Fruit fly (Drosophila melanogaster) whole organism, embryonic: ENCODE data around the gene CG17633.

Source experiments
- BEAF-32 ChIP-seq: fragments of 200-800 bp; sonication (Bioruptor generic); optimal IDR thresholded peaks from 3 replicates; lab custom pipeline; 2017; ENCODE audit warnings: missing biosample characterization, missing genetic modification characterization, mild to moderate bottlenecking, moderate library complexity, missing genetic modification reagents
- CG10209 ChIP-seq: fragments of 200-800 bp; sonication (Bioruptor generic); optimal IDR thresholded peaks from 3 replicates; lab custom pipeline; 2017; ENCODE audit warnings: missing biosample characterization, mild to moderate bottlenecking, missing genetic modification characterization, missing genetic modification reagents
- CG10979 ChIP-seq: fragments of 200-800 bp; sonication (Bioruptor generic); optimal IDR thresholded peaks from 2 replicates; lab custom pipeline; 2018; ENCODE audit warnings: missing biosample characterization, mild to moderate bottlenecking, missing genetic modification characterization, moderate library complexity
- CG11398 ChIP-seq: fragments of 200-800 bp; sonication (Bioruptor generic); optimal IDR thresholded peaks from 2 replicates; lab custom pipeline; 2016; ENCODE audit warnings: missing biosample characterization, missing genetic modification characterization
- CG11504 ChIP-seq: fragments of 200-800 bp; sonication (Bioruptor generic); optimal IDR thresholded peaks from 3 replicates; lab custom pipeline; 2019; ENCODE audit warnings: missing biosample characterization, mild to moderate bottlenecking, missing genetic modification characterization, moderate library complexity
- CG11695 ChIP-seq: fragments of 200-800 bp; sonication (Bioruptor generic); IDR thresholded peaks from 3 replicates; pipeline ENCODE4 v1.3.6; 2022; ENCODE audit warnings: missing biosample characterization, missing genetic modification characterization
- CG11723 ChIP-seq: fragments of 200-800 bp; sonication (Bioruptor generic); optimal IDR thresholded peaks from 2 replicates; lab custom pipeline; 2017; ENCODE audit warnings: missing biosample characterization, mild to moderate bottlenecking, missing genetic modification characterization
- CG12744 ChIP-seq: fragments of 200-800 bp; sonication (Bioruptor generic); optimal IDR thresholded peaks from 2 replicates; lab custom pipeline; 2016; ENCODE audit warnings: missing biosample characterization, missing genetic modification characterization
- CG14965 ChIP-seq: fragments of 200-800 bp; sonication (Bioruptor generic); optimal IDR thresholded peaks from 2 replicates; lab custom pipeline; 2016; ENCODE audit warnings: missing biosample characterization, missing genetic modification characterization, borderline replicate concordance
- CG15011 ChIP-seq: fragments of 200-800 bp; sonication (Bioruptor generic); optimal IDR thresholded peaks from 3 replicates; lab custom pipeline; 2018; ENCODE audit warnings: missing biosample characterization, mild to moderate bottlenecking, missing genetic modification characterization
- CG15601 ChIP-seq: fragments of 200-800 bp; sonication (Bioruptor generic); optimal IDR thresholded peaks from 3 replicates; lab custom pipeline; 2019; ENCODE audit warnings: missing biosample characterization, mild to moderate bottlenecking, missing genetic modification characterization, moderate library complexity
- CG17328 ChIP-seq: fragments of 200-800 bp; sonication (Bioruptor generic); IDR thresholded peaks from 2 replicates; pipeline ENCODE4 v1.3.6; 2022; ENCODE audit warnings: missing biosample characterization, missing genetic modification characterization
- CG17829 ChIP-seq: fragments of 200-800 bp; optimal IDR thresholded peaks from 2 replicates; lab custom pipeline; 2019; ENCODE audit warnings: missing biosample characterization, mild to moderate bottlenecking, missing genetic modification characterization, moderate library complexity
- CG18619 ChIP-seq: fragments of 200-800 bp; sonication (Bioruptor generic); optimal IDR thresholded peaks from 3 replicates; lab custom pipeline; 2017; ENCODE audit warnings: missing biosample characterization, mild to moderate bottlenecking, missing genetic modification characterization
- CG2199 ChIP-seq: fragments of 200-800 bp; sonication (Bioruptor generic); IDR thresholded peaks from 3 replicates; pipeline ENCODE4 v1.3.6; 2022; ENCODE audit warnings: missing biosample characterization, missing genetic modification characterization
- CG30431 ChIP-seq: fragments of 200-800 bp; sonication (Bioruptor generic); optimal IDR thresholded peaks from 2 replicates; lab custom pipeline; 2017; ENCODE audit warnings: missing biosample characterization, missing genetic modification characterization
- CG3065 ChIP-seq: fragments of 200-800 bp; sonication (Bioruptor generic); optimal IDR thresholded peaks from 2 replicates; lab custom pipeline; 2016; ENCODE audit warnings: missing biosample characterization, missing genetic modification characterization
- CG34376 ChIP-seq: fragments of 200-800 bp; sonication (Bioruptor generic); optimal IDR thresholded peaks from 2 replicates; lab custom pipeline; 2018; ENCODE audit warnings: missing biosample characterization, mild to moderate bottlenecking, missing genetic modification characterization
- CG3847 ChIP-seq: fragments of 200-800 bp; sonication (Bioruptor generic); IDR thresholded peaks from 2 replicates; pipeline ENCODE4 v1.3.6; 2022; ENCODE audit warnings: missing biosample characterization, missing genetic modification characterization
- CG5180 ChIP-seq: fragments of 200-800 bp; sonication (Bioruptor generic); optimal IDR thresholded peaks from 3 replicates; lab custom pipeline; 2017; ENCODE audit warnings: missing biosample characterization, missing genetic modification characterization, mild to moderate bottlenecking, moderate library complexity, missing genetic modification reagents
- CG5953 ChIP-seq: fragments of 200-800 bp; sonication (Bioruptor generic); IDR thresholded peaks from 2 replicates; pipeline ENCODE4 v1.3.6; 2022; ENCODE audit warnings: missing biosample characterization, missing genetic modification characterization
- CG6254 ChIP-seq: fragments of 200-800 bp; sonication (Bioruptor generic); optimal IDR thresholded peaks from 3 replicates; lab custom pipeline; 2017; ENCODE audit warnings: mild to moderate bottlenecking, missing biosample characterization, missing genetic modification reagents, missing genetic modification characterization
- CG6689 ChIP-seq: fragments of 200-800 bp; sonication (Bioruptor generic); IDR thresholded peaks from 2 replicates; pipeline ENCODE4 v1.3.6; 2022; ENCODE audit warnings: missing biosample characterization, missing genetic modification characterization
- CG7745 ChIP-seq: fragments of 200-800 bp; sonication (Bioruptor generic); optimal IDR thresholded peaks from 2 replicates; lab custom pipeline; 2018; ENCODE audit warnings: missing biosample characterization, mild to moderate bottlenecking, missing genetic modification characterization, moderate library complexity
- CG7928 ChIP-seq: fragments of 200-800 bp; sonication (Bioruptor generic); optimal IDR thresholded peaks from 2 replicates; lab custom pipeline; 2017; ENCODE audit warnings: missing biosample characterization, mild to moderate bottlenecking, missing genetic modification characterization
- CG9876 ChIP-seq: fragments of 200-800 bp; sonication (Bioruptor generic); optimal IDR thresholded peaks from 2 replicates; lab custom pipeline; 2016; ENCODE audit warnings: missing biosample characterization, missing genetic modification characterization
- Dfd ChIP-seq, 2 experiments: fragments of >200 bp; optimal IDR thresholded peaks; 2 replicates each; lab custom pipeline; 2017; ENCODE audit warnings: missing biosample characterization in 2 of 2, missing genetic modification characterization in 2 of 2
- Dp ChIP-seq: fragments of 200-800 bp; sonication (Bioruptor generic); optimal IDR thresholded peaks from 2 replicates; lab custom pipeline; 2018; ENCODE audit warnings: missing biosample characterization, mild to moderate bottlenecking, missing genetic modification characterization, moderate library complexity
- Drgx ChIP-seq: fragments of 200-800 bp; sonication (Bioruptor generic); IDR thresholded peaks from 2 replicates; pipeline ENCODE4 v1.3.6; 2022; ENCODE audit warnings: missing biosample characterization, missing genetic modification characterization
- Fer3 ChIP-seq: fragments of 200-800 bp; sonication (Bioruptor generic); optimal IDR thresholded peaks from 2 replicates; lab custom pipeline; 2018; ENCODE audit warnings: missing biosample characterization, mild to moderate bottlenecking, missing genetic modification characterization, moderate library complexity
- H15 ChIP-seq: fragments of 200-800 bp; sonication (Bioruptor generic); IDR thresholded peaks from 3 replicates; pipeline ENCODE4 v1.3.6; 2022; ENCODE audit warnings: missing biosample characterization, missing genetic modification characterization
- Hey ChIP-seq: fragments of 200-800 bp; sonication (Bioruptor generic); optimal IDR thresholded peaks from 3 replicates; lab custom pipeline; 2018; ENCODE audit warnings: missing biosample characterization, mild to moderate bottlenecking, missing genetic modification characterization
- Hmr ChIP-seq: fragments of 200-800 bp; sonication (Bioruptor generic); optimal IDR thresholded peaks from 3 replicates; lab custom pipeline; 2017; ENCODE audit warnings: mild to moderate bottlenecking, missing biosample characterization, missing genetic modification reagents, missing genetic modification characterization
- Meics ChIP-seq: fragments of 200-800 bp; sonication (Bioruptor generic); optimal IDR thresholded peaks from 2 replicates; lab custom pipeline; 2017; ENCODE audit warnings: missing biosample characterization, mild to moderate bottlenecking, missing genetic modification characterization
- Mrtf ChIP-seq: fragments of 200-800 bp; sonication (Bioruptor generic); IDR thresholded peaks from 3 replicates; pipeline ENCODE4 v1.3.6; 2022; ENCODE audit warnings: missing biosample characterization, missing genetic modification characterization
- Scr ChIP-seq: fragments of 200-800 bp; sonication (Bioruptor generic); IDR thresholded peaks from 2 replicates; pipeline ENCODE4 v1.3.6; 2022; ENCODE audit warnings: missing biosample characterization, missing genetic modification characterization; ENCODE audit not compliant: partially characterized antibody
- Sry-δ ChIP-seq: fragments of 200-800 bp; sonication (Bioruptor generic); optimal IDR thresholded peaks from 2 replicates; lab custom pipeline; 2016; ENCODE audit warnings: missing biosample characterization, missing genetic modification characterization
- Trl ChIP-seq, 3 experiments: fragments of >200 bp in 2 of 3; fragments of 200-800 bp in 1 of 3; sonication (Bioruptor generic) in 1 of 3; optimal IDR thresholded peaks; 2 replicates in 1 of 3; 3 replicates in 2 of 3; lab custom pipeline; 2016 to 2017; ENCODE audit warnings: missing biosample characterization in 1 of 3, missing genetic modification characterization in 1 of 3
- bigmax ChIP-seq: fragments of 200-800 bp; sonication (Bioruptor generic); optimal IDR thresholded peaks from 2 replicates; lab custom pipeline; 2018; ENCODE audit warnings: missing biosample characterization, mild to moderate bottlenecking, missing genetic modification characterization
- chif ChIP-seq, 2 experiments: fragments of 200-800 bp; sonication (Bioruptor generic); optimal IDR thresholded peaks; 3 replicates each; lab custom pipeline; 2016; ENCODE audit warnings: missing biosample characterization in 2 of 2, missing genetic modification characterization in 2 of 2
- gcm ChIP-seq: fragments of 200-800 bp; sonication (Bioruptor generic); optimal IDR thresholded peaks from 2 replicates; lab custom pipeline; 2019; ENCODE audit warnings: missing biosample characterization, mild to moderate bottlenecking, missing genetic modification characterization, moderate library complexity
- gcm2 ChIP-seq: fragments of 200-800 bp; sonication (Bioruptor generic); optimal IDR thresholded peaks from 2 replicates; lab custom pipeline; 2016; ENCODE audit warnings: missing biosample characterization, missing genetic modification characterization
- jigr1 ChIP-seq: fragments of 200-800 bp; sonication (Bioruptor generic); IDR thresholded peaks from 3 replicates; pipeline ENCODE4 v1.3.6; 2022; ENCODE audit warnings: missing biosample characterization, missing genetic modification characterization
- kah ChIP-seq: fragments of 200-800 bp; sonication (Bioruptor generic); optimal IDR thresholded peaks from 2 replicates; lab custom pipeline; 2018; ENCODE audit warnings: missing biosample characterization, mild to moderate bottlenecking, missing genetic modification characterization
- mld ChIP-seq: fragments of 200-800 bp; sonication (Bioruptor generic); IDR thresholded peaks from 3 replicates; pipeline ENCODE4 v1.3.6; 2022; ENCODE audit warnings: missing biosample characterization, missing genetic modification characterization; ENCODE audit not compliant: partially characterized antibody
- pan ChIP-seq, 4 experiments: fragments of >200 bp in 3 of 4; fragments of 200-800 bp in 1 of 4; sonication (Bioruptor generic) in 1 of 4; optimal IDR thresholded peaks in 3 of 4; IDR thresholded peaks in 1 of 4; 2 replicates each; pipeline versions ENCODE4 v1.3.6 to Lab custom; 2017 to 2022; ENCODE audit warnings: missing biosample characterization in 2 of 4, missing genetic modification characterization in 2 of 4, mixed read lengths in 1 of 4
- run ChIP-seq: fragments of 200-800 bp; sonication (Bioruptor generic); optimal IDR thresholded peaks from 3 replicates; lab custom pipeline; 2018; ENCODE audit warnings: missing biosample characterization, mild to moderate bottlenecking, missing genetic modification characterization
- sisA ChIP-seq: fragments of 200-800 bp; sonication (Bioruptor generic); IDR thresholded peaks from 2 replicates; pipeline ENCODE4 v1.3.6; 2022; ENCODE audit warnings: missing biosample characterization, missing genetic modification characterization
- tup ChIP-seq: fragments of 200-800 bp; sonication (Bioruptor generic); optimal IDR thresholded peaks from 2 replicates; lab custom pipeline; 2016; ENCODE audit warnings: missing biosample characterization, mild to moderate bottlenecking, missing genetic modification characterization, moderate library complexity

The CG17633 gene

DNA sequence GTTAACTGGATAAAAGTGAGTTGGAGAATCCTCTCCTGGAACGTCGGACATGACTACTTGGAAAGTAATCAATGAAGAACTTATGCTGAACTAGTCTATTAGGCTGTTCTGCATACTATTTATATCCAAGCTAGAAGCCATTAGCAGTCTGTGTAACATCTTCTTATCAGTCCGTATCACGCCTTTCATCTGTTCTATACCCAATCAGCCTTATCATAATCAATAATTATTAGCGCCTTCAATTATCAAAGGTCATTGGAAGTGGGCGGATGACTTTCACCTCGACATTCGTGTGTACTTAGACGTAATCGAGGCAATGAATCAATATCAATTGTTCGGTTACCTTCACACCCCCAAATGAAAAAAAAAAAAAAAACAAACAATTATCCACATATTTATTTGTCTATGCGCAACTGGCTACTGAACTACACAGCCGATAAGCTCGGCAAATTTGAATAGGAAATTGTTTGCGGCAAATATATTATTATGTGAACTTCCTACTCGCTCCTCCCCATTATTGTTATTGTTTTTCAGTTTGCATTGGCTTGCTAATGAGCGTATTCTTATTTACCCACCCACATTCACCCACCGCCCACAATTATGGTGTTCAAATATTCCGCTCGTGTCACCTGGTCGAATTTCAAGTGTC, 6.2 kb downstream of the CG17633 start, which contains the start of the genes ppk11 and ppk16 (continued):
- TF ChIP-seq CG18619 (GFP tag; lab: Kevin White, UChicago) (no peak), bigmax (no peak), CG14965 (peak; percentile 25), CG11723 (GFP tag; lab: Kevin White, UChicago) (no peak), CG2199 (GFP tag; lab: Robert Waterston, UW) (no peak), Dp (GFP tag; lab: Kevin White, UChicago) (no peak), Dfd (GFP tag; optimal IDR thresholded peaks at IDR 0.05; lab: Kevin White, UChicago) (no peak), gcm (no peak), BEAF-32 (GFP tag; lab: Kevin White, UChicago) (no peak), Trl (optimal IDR thresholded peaks at IDR 0.05; lab: Kevin White, UChicago) (no peak), Trl (GFP tag; optimal IDR thresholded peaks at IDR 0.05; lab: Kevin White, UChicago) (peak; percentile 12), CG6254 (no peak), kah (GFP tag; lab: Kevin White, UChicago) (no peak), Hey (tag; lab: Kevin White, UChicago) (no peak), CG17328 (GFP tag; lab: Robert Waterston, UW) (no peak), CG12744 (GFP tag; lab: Kevin White, UChicago) (no peak), CG11398 (GFP tag; lab: Kevin White, UChicago) (peak; percentile 54), H15 (GFP tag; lab: Robert Waterston, UW) (no peak), CG9876 (no peak), CG7928 (no peak), CG11504 (tag; lab: Kevin White, UChicago) (no peak), CG15601 (no peak), Hmr (GFP tag; lab: Kevin White, UChicago) (peak; percentile 65), tup (GFP tag; lab: Kevin White, UChicago) (no peak), CG15011 (peak; percentile 23), CG3847 (GFP tag; lab: Robert Waterston, UW) (no peak), run (tag; lab: Kevin White, UChicago) (no peak), CG30431 (GFP tag; lab: Kevin White, UChicago) (no peak), CG11695 (GFP tag; lab: Robert Waterston, UW) (no peak), CG10209 (GFP tag; lab: Kevin White, UChicago) (peak; percentile 53), jigr1 (GFP tag; lab: Robert Waterston, UW) (no peak), Scr (GFP tag; lab: Robert Waterston, UW) (no peak), Sry-δ (peak; percentile 3), pan (optimal IDR thresholded peaks at IDR 0.05; lab: Kevin White, UChicago) (no peak), pan (GFP tag; optimal IDR thresholded peaks at IDR 0.05 in 1 of 2, IDR thresholded peaks at IDR 0.05 in 1 of 2) (no peak), Meics (GFP tag; lab: Kevin White, UChicago) (peak; percentile 16), Fer3 (tag; lab: Kevin White, UChicago) (no peak), Mrtf (GFP tag; lab: Robert Waterston, UW) (no peak), CG6689 (GFP tag; lab: Robert Waterston, UW) (no peak), sisA (GFP tag; lab: Robert Waterston, UW) (no peak), CG10979 (tag; lab: Kevin White, UChicago) (no peak), CG5953 (GFP tag; lab: Robert Waterston, UW) (no peak), CG3065 (GFP tag; lab: Kevin White, UChicago) (no peak), mld (GFP tag; lab: Robert Waterston, UW) (no peak), Drgx (GFP tag; lab: Robert Waterston, UW) (no peak), CG34376 (GFP tag; lab: Kevin White, UChicago) (no peak), chif (GFP tag; optimal IDR thresholded peaks at IDR 0.05; lab: Kevin White, UChicago) (peak; percentile 3 to 19), CG17829 (tag; lab: Kevin White, UChicago) (no peak), CG7745 (tag; lab: Kevin White, UChicago) (no peak), CG5180 (GFP tag; lab: Kevin White, UChicago) (no peak), gcm2 (no peak)
